Worm (Caenorhabditis elegans) whole organism, L4 larva: Measurements from ENCODE around the gene F37B12.3.

Experiments used
- ama-1 ChIP-seq: fragments of 150-350 bp; optimal IDR thresholded peaks from 2 replicates; lab custom pipeline; 2014; ENCODE audit warnings: inconsistent platforms, mixed read lengths
- ceh-28 ChIP-seq: fragments of 150-350 bp; optimal IDR thresholded peaks from 2 replicates; lab custom pipeline; 2014; ENCODE audit warnings: missing biosample characterization, missing genetic modification reagents, missing genetic modification characterization
- jun-1 ChIP-seq: fragments of 150-350 bp; optimal IDR thresholded peaks from 2 replicates; lab custom pipeline; 2014; ENCODE audit warnings: missing biosample characterization, missing genetic modification reagents, missing genetic modification characterization
- lsy-2 ChIP-seq, 2 experiments: fragments of 150-350 bp in 1 of 2; sonication (generic microtip) in 1 of 2; optimal IDR thresholded peaks; 2 replicates each; lab custom pipeline; 2014 to 2017; ENCODE audit warnings: missing biosample characterization in 2 of 2, missing genetic modification characterization in 2 of 2
- madf-5 ChIP-seq, 2 experiments: fragments of 200-800 bp; sonication (Bioruptor generic); IDR thresholded peaks; 2 replicates each; pipeline ENCODE4 v1.3.6; 2022; ENCODE audit warnings: missing compliant biosample characterization in 2 of 2, missing genetic modification characterization in 2 of 2
- nhr-11 ChIP-seq: fragments of 150-350 bp; optimal IDR thresholded peaks from 2 replicates; lab custom pipeline; 2014; ENCODE audit warnings: missing biosample characterization, missing genetic modification characterization
- nhr-48 ChIP-seq: sonication (generic microtip); optimal IDR thresholded peaks from 2 replicates; lab custom pipeline; 2016; ENCODE audit warnings: mild to moderate bottlenecking, missing genetic modification characterization, missing compliant biosample characterization
- snpc-4 ChIP-seq: fragments of 150-350 bp; optimal IDR thresholded peaks from 2 replicates; lab custom pipeline; 2014; ENCODE audit warnings: missing biosample characterization, missing genetic modification characterization

- no peak for TF ChIP-seq snpc-4 (tag; lab: Kevin White, UChicago)
- no peak for TF ChIP-seq ceh-28 (tag; lab: Kevin White, UChicago)
- peak; percentile 43 for TF ChIP-seq nhr-48 (tag; lab: Kevin White, UChicago)
- TF ChIP-seq jun-1 (tag; lab: Kevin White, UChicago) = no peak
- TF ChIP-seq madf-5 (GFP tag; IDR thresholded peaks at IDR 0.05; lab: Robert Waterston, UW) = no peak
- TF ChIP-seq nhr-11 (tag; lab: Kevin White, UChicago) = peak; percentile 76
- peak; percentile 72 to 76 for TF ChIP-seq lsy-2 (tag; optimal IDR thresholded peaks at IDR 0.05; lab: Kevin White, UChicago)
- no peak for TF ChIP-seq ama-1 (lab: Kevin White, UChicago)
Measured at ce11 chrII:9061557-9062183, 20.5 kb upstream of the F37B12.3 start.
